Worm (Caenorhabditis elegans) whole organism, L4/young adult: Measurements from ENCODE around the gene C08F11.3.
"Not testable (repeated sequence)": the region's sequence is repeated elsewhere in the genome, so short reads cannot be mapped to it uniquely, and the experiment has no call there.

ENCODE experiments used
- W03F9.2 ChIP-seq: fragments of 150-350 bp; optimal IDR thresholded peaks from 2 replicates; lab custom pipeline; 2014; ENCODE audit warnings: missing biosample characterization, missing genetic modification characterization
- dao-5 ChIP-seq: sonication (generic microtip); optimal IDR thresholded peaks from 2 replicates; lab custom pipeline; 2016; ENCODE audit warnings: missing genotype, missing genetic modification characterization, moderate library complexity, missing compliant biosample characterization
- him-1 ChIP-seq: sonication (generic microtip); optimal IDR thresholded peaks from 2 replicates; lab custom pipeline; 2016; ENCODE audit warnings: missing genotype, missing genetic modification reagents, missing genetic modification characterization, missing compliant biosample characterization

ce11 chrIV:13588544-13589043, 30.7 kb upstream of the C08F11.3 start, which contains the start of gene sru-9:
- TF ChIP-seq him-1 (tag; lab: Kevin White, UChicago); W03F9.2; dao-5 (tag; lab: Kevin White, UChicago): not testable (repeated sequence)
